Worm (Caenorhabditis elegans) whole organism, young adult: ENCODE data around the gene C16D9.6.

Experiments
- B0261.1 ChIP-seq: sonication (generic microtip); optimal IDR thresholded peaks from 2 replicates; lab custom pipeline; 2016; ENCODE audit warnings: mild to moderate bottlenecking, missing genetic modification characterization, moderate library complexity, missing compliant biosample characterization
- C06A6.2 ChIP-seq: fragments of 200-800 bp; sonication (Bioruptor generic); conservative IDR thresholded peaks from 2 replicates; pipeline ENCODE4 v1.3.6; 2022; ENCODE audit warnings: missing genetic modification characterization, missing compliant biosample characterization
- D2030.7 ChIP-seq: fragments of 200-800 bp; sonication (Bioruptor generic); IDR thresholded peaks from 2 replicates; pipeline ENCODE4 v1.3.6; 2022; ENCODE audit warnings: missing genetic modification reagents, missing genetic modification characterization, missing compliant biosample characterization
- F33H1.4 ChIP-seq: fragments of 200-800 bp; sonication (Bioruptor generic); IDR thresholded peaks from 2 replicates; pipeline ENCODE4 v1.3.6; 2022; ENCODE audit warnings: missing genetic modification reagents, missing genetic modification characterization, missing compliant biosample characterization
- F52B5.7 ChIP-seq: sonication (generic microtip); optimal IDR thresholded peaks from 2 replicates; lab custom pipeline; 2016; ENCODE audit warnings: mild to moderate bottlenecking, missing genetic modification characterization, missing compliant biosample characterization
- F57C9.4 ChIP-seq: sonication (generic microtip); optimal IDR thresholded peaks from 2 replicates; lab custom pipeline; 2017; ENCODE audit warnings: mild to moderate bottlenecking, missing genetic modification characterization, missing compliant biosample characterization
- K12H6.12 ChIP-seq: fragments of 200-800 bp; sonication (Bioruptor generic); optimal IDR thresholded peaks from 2 replicates; lab custom pipeline; 2018; ENCODE audit warnings: mild to moderate bottlenecking, missing genetic modification characterization, missing compliant biosample characterization
- T07F8.4 ChIP-seq: sonication (generic microtip); optimal IDR thresholded peaks from 2 replicates; lab custom pipeline; 2016; ENCODE audit warnings: mild to moderate bottlenecking, missing genetic modification characterization, moderate library complexity, missing compliant biosample characterization
- Y56A3A.18 ChIP-seq: fragments of 200-800 bp; sonication (Bioruptor generic); IDR thresholded peaks from 2 replicates; pipeline ENCODE4 v1.3.6; 2022; ENCODE audit warnings: missing genetic modification reagents, missing genetic modification characterization, missing compliant biosample characterization
- ZK185.1 ChIP-seq: sonication (generic microtip); optimal IDR thresholded peaks from 2 replicates; lab custom pipeline; 2016; ENCODE audit warnings: mild to moderate bottlenecking, missing genetic modification characterization, missing compliant biosample characterization; ENCODE audit not compliant: poor library complexity, severe bottlenecking
- akir-1 ChIP-seq: fragments of 200-800 bp; sonication (Bioruptor generic); optimal IDR thresholded peaks from 2 replicates; lab custom pipeline; 2018; ENCODE audit warnings: mild to moderate bottlenecking, missing genetic modification characterization, moderate library complexity, missing compliant biosample characterization
- attf-6 ChIP-seq: fragments of 200-800 bp; sonication (Bioruptor generic); IDR thresholded peaks from 2 replicates; pipeline ENCODE4 v1.3.6; 2022; ENCODE audit warnings: missing genetic modification reagents, missing genetic modification characterization, missing compliant biosample characterization
- cebp-1 ChIP-seq, 2 experiments: fragments of 200-800 bp in 1 of 2; sonication (Bioruptor generic) in 1 of 2; sonication (generic microtip) in 1 of 2; IDR thresholded peaks in 1 of 2; optimal IDR thresholded peaks in 1 of 2; 2 replicates each; pipeline versions ENCODE4 v1.3.6 to Lab custom; 2017 to 2022; ENCODE audit warnings: missing compliant biosample characterization in 2 of 2, missing genetic modification characterization in 2 of 2, mild to moderate bottlenecking in 1 of 2, missing genetic modification reagents in 1 of 2, moderate library complexity in 1 of 2
- ceh-100 ChIP-seq: fragments of 200-800 bp; sonication (Bioruptor generic); IDR thresholded peaks from 2 replicates; pipeline ENCODE4 v1.3.6; 2022; ENCODE audit warnings: missing genetic modification reagents, missing genetic modification characterization, missing compliant biosample characterization
- ceh-27 ChIP-seq: fragments of 200-800 bp; sonication (Bioruptor generic); optimal IDR thresholded peaks from 2 replicates; lab custom pipeline; 2018; ENCODE audit warnings: mild to moderate bottlenecking, missing genetic modification characterization, moderate library complexity, missing compliant biosample characterization
- ceh-58 ChIP-seq: fragments of 200-800 bp; sonication (Bioruptor generic); IDR thresholded peaks from 2 replicates; pipeline ENCODE4 v1.3.6; 2022; ENCODE audit warnings: missing genetic modification characterization, missing compliant biosample characterization
- die-1 ChIP-seq: sonication (generic microtip); optimal IDR thresholded peaks from 2 replicates; lab custom pipeline; 2016; ENCODE audit warnings: missing genotype, mild to moderate bottlenecking, missing genetic modification characterization, missing compliant biosample characterization
- dpl-1 ChIP-seq: fragments of 150-350 bp; optimal IDR thresholded peaks from 2 replicates; lab custom pipeline; 2014; ENCODE audit warnings: missing biosample characterization, missing genetic modification reagents, missing genetic modification characterization
- efl-1 ChIP-seq: fragments of 150-350 bp; optimal IDR thresholded peaks from 2 replicates; lab custom pipeline; 2014; ENCODE audit warnings: missing biosample characterization, missing genetic modification reagents, missing genetic modification characterization
- egl-18 ChIP-seq: fragments of 200-800 bp; sonication (Bioruptor generic); IDR thresholded peaks from 2 replicates; pipeline ENCODE4 v1.3.6; 2022; ENCODE audit warnings: missing genetic modification reagents, missing genetic modification characterization, missing compliant biosample characterization
- egl-44 ChIP-seq: fragments of 200-800 bp; sonication (Bioruptor generic); IDR thresholded peaks from 2 replicates; pipeline ENCODE4 v1.3.6; 2022; ENCODE audit warnings: missing genetic modification reagents, missing genetic modification characterization, missing compliant biosample characterization
- egrh-3 ChIP-seq: fragments of 200-800 bp; sonication (Bioruptor generic); IDR thresholded peaks from 2 replicates; pipeline ENCODE4 v1.3.6; 2022; ENCODE audit warnings: missing genetic modification reagents, missing genetic modification characterization, missing compliant biosample characterization
- ets-4 ChIP-seq: fragments of 200-800 bp; sonication (Bioruptor generic); optimal IDR thresholded peaks from 2 replicates; lab custom pipeline; 2018; ENCODE audit warnings: mild to moderate bottlenecking, missing genetic modification characterization, missing compliant biosample characterization
- hlh-12 ChIP-seq: sonication (generic microtip); optimal IDR thresholded peaks from 2 replicates; lab custom pipeline; 2016; ENCODE audit warnings: missing genetic modification characterization, missing compliant biosample characterization
- hlh-26 ChIP-seq: fragments of 200-800 bp; sonication (Bioruptor generic); conservative IDR thresholded peaks from 2 replicates; pipeline ENCODE4 v1.3.6; 2022; ENCODE audit warnings: missing genetic modification reagents, missing genetic modification characterization, missing compliant biosample characterization
- hmg-1.2 ChIP-seq: fragments of 200-800 bp; sonication (Bioruptor generic); IDR thresholded peaks from 2 replicates; pipeline ENCODE4 v1.3.6; 2022; ENCODE audit warnings: missing genetic modification reagents, missing genetic modification characterization, missing compliant biosample characterization
- lag-1 ChIP-seq: fragments of 200-800 bp; sonication (Bioruptor generic); IDR thresholded peaks from 2 replicates; pipeline ENCODE4 v1.3.6; 2022; ENCODE audit warnings: missing genetic modification reagents, missing genetic modification characterization, missing compliant biosample characterization
- lin-26 ChIP-seq: fragments of 200-800 bp; sonication (Bioruptor generic); IDR thresholded peaks from 2 replicates; pipeline ENCODE4 v1.3.6; 2022; ENCODE audit warnings: missing genetic modification reagents, missing genetic modification characterization, missing compliant biosample characterization
- lin-54 ChIP-seq: fragments of 200-800 bp; sonication (Bioruptor generic); optimal IDR thresholded peaks from 2 replicates; lab custom pipeline; 2018; ENCODE audit warnings: mild to moderate bottlenecking, missing genetic modification characterization, missing compliant biosample characterization
- lir-1 ChIP-seq: fragments of 200-800 bp; sonication (Bioruptor generic); conservative IDR thresholded peaks from 2 replicates; pipeline ENCODE4 v1.3.6; 2022; ENCODE audit warnings: missing genetic modification reagents, missing genetic modification characterization, missing compliant biosample characterization
- lsy-27 ChIP-seq: sonication (generic microtip); optimal IDR thresholded peaks from 2 replicates; lab custom pipeline; 2017; ENCODE audit warnings: missing genetic modification characterization, mild to moderate bottlenecking, missing compliant biosample characterization, antibody characterized with exemption, missing genotype, borderline replicate concordance; ENCODE audit not compliant: insufficient read depth
- madf-10 ChIP-seq: sonication (generic microtip); optimal IDR thresholded peaks from 2 replicates; lab custom pipeline; 2016; ENCODE audit warnings: mild to moderate bottlenecking, missing genetic modification characterization, missing compliant biosample characterization
- madf-3 ChIP-seq: fragments of 200-800 bp; sonication (Bioruptor generic); IDR thresholded peaks from 2 replicates; pipeline ENCODE4 v1.3.6; 2022; ENCODE audit warnings: missing genetic modification reagents, missing genetic modification characterization, missing compliant biosample characterization
- madf-8 ChIP-seq: fragments of 200-800 bp; sonication (Bioruptor generic); conservative IDR thresholded peaks from 2 replicates; pipeline ENCODE4 v1.3.6; 2022; ENCODE audit warnings: missing genetic modification reagents, missing genetic modification characterization, missing compliant biosample characterization
- mcd-1 ChIP-seq: fragments of 200-800 bp; sonication (Bioruptor generic); IDR thresholded peaks from 2 replicates; pipeline ENCODE4 v1.3.6; 2022; ENCODE audit warnings: missing genetic modification reagents, missing genetic modification characterization, missing compliant biosample characterization
- mes-4 ChIP-seq: sonication (generic microtip); optimal IDR thresholded peaks from 2 replicates; lab custom pipeline; 2016; ENCODE audit warnings: missing genotype, missing genetic modification characterization, missing compliant biosample characterization
- mxl-1 ChIP-seq: sonication (generic microtip); optimal IDR thresholded peaks from 2 replicates; lab custom pipeline; 2016; ENCODE audit warnings: missing genetic modification characterization, missing compliant biosample characterization
- nfyb-1 ChIP-seq: fragments of 200-800 bp; sonication (Bioruptor generic); IDR thresholded peaks from 2 replicates; pipeline ENCODE4 v1.3.6; 2022; ENCODE audit warnings: missing genetic modification reagents, missing genetic modification characterization, missing compliant biosample characterization
- nhr-80 ChIP-seq: sonication (generic microtip); optimal IDR thresholded peaks from 2 replicates; lab custom pipeline; 2016; ENCODE audit warnings: missing genetic modification characterization, missing compliant biosample characterization
- nhr-90 ChIP-seq: sonication (generic microtip); optimal IDR thresholded peaks from 2 replicates; lab custom pipeline; 2016; ENCODE audit warnings: missing genotype, mild to moderate bottlenecking, missing genetic modification characterization, missing compliant biosample characterization
- pbrm-1 ChIP-seq: fragments of 200-800 bp; sonication (Bioruptor generic); IDR thresholded peaks from 2 replicates; pipeline ENCODE4 v1.3.6; 2022; ENCODE audit warnings: missing genetic modification reagents, missing genetic modification characterization, missing compliant biosample characterization
- rcor-1 ChIP-seq: fragments of 200-800 bp; sonication (Bioruptor generic); IDR thresholded peaks from 2 replicates; pipeline ENCODE4 v1.3.6; 2022; ENCODE audit warnings: missing genetic modification reagents, missing genetic modification characterization, missing compliant biosample characterization
- repo-1 ChIP-seq: sonication (generic microtip); optimal IDR thresholded peaks from 2 replicates; lab custom pipeline; 2017; ENCODE audit warnings: mild to moderate bottlenecking, missing genetic modification characterization, missing compliant biosample characterization
- somi-1 ChIP-seq: fragments of 200-800 bp; sonication (Bioruptor generic); optimal IDR thresholded peaks from 2 replicates; lab custom pipeline; 2018; ENCODE audit warnings: mild to moderate bottlenecking, missing genetic modification characterization, missing compliant biosample characterization
- tbp1 ChIP-seq: fragments of 200-800 bp; sonication (Bioruptor generic); optimal IDR thresholded peaks from 2 replicates; lab custom pipeline; 2018; ENCODE audit warnings: mild to moderate bottlenecking, missing genetic modification characterization, missing compliant biosample characterization
- zim-3 ChIP-seq: sonication (generic microtip); optimal IDR thresholded peaks from 2 replicates; lab custom pipeline; 2017; ENCODE audit warnings: mild to moderate bottlenecking, missing genetic modification characterization, moderate library complexity, missing compliant biosample characterization
- ztf-22 ChIP-seq: fragments of 200-800 bp; sonication (Bioruptor generic); optimal IDR thresholded peaks from 2 replicates; lab custom pipeline; 2018; ENCODE audit warnings: mild to moderate bottlenecking, missing genetic modification characterization, moderate library complexity, missing compliant biosample characterization
- ztf-26 ChIP-seq: sonication (generic microtip); optimal IDR thresholded peaks from 2 replicates; lab custom pipeline; 2017; ENCODE audit warnings: missing genetic modification characterization, missing compliant biosample characterization
- ztf-28 ChIP-seq: fragments of 200-800 bp; sonication (Bioruptor generic); IDR thresholded peaks from 2 replicates; pipeline ENCODE4 v1.3.6; 2022; ENCODE audit warnings: missing genetic modification reagents, missing genetic modification characterization, missing compliant biosample characterization

C16D9.6 gene

DNA sequence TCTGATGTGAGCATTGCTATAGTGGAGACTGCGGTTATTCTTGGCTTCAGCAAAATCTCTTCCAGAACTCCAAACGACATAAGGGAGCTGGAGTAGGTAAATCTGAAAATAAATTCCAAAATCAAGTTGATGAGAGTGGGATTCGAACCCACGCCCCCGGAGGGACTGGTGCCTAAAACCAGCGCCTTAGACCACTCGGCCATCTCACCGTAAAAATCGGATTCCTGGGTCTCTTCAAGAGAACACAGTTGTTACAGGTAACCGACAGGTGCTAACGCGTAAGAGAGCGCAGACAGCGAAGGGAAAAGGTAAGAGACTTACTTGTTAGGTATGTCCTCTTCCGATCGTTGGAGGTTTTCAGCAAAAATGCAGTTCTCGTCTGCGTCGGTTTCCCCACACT lies 14.8 kb downstream of the C16D9.6 start (continued):
- TF ChIP-seq lir-1 (GFP tag; lab: Robert Waterston, UW): no peak
- peak; percentile 38 for TF ChIP-seq ceh-27 (GFP tag; lab: Kevin White, UChicago)
- no peak for TF ChIP-seq zim-3
- TF ChIP-seq F52B5.7 (tag; lab: Kevin White, UChicago): peak; percentile 13
- 0 out of 2 replicates have a peak, but pooled peaks have one; percentile 29 for TF ChIP-seq attf-6 (GFP tag; lab: Robert Waterston, UW)
- TF ChIP-seq hlh-12 (tag; lab: Kevin White, UChicago): no peak
- peak; percentile 71 for TF ChIP-seq hmg-1.2 (GFP tag; lab: Robert Waterston, UW)
- peak; percentile 54 for TF ChIP-seq D2030.7 (GFP tag; lab: Robert Waterston, UW)
- no peak for TF ChIP-seq ceh-58
- no peak for TF ChIP-seq ztf-22
- no peak for TF ChIP-seq repo-1 (tag; lab: Kevin White, UChicago)
- TF ChIP-seq F33H1.4 (GFP tag; lab: Robert Waterston, UW): peak; percentile 18; the same call in 1 of the 2 replicates
- TF ChIP-seq mxl-1 (tag; lab: Kevin White, UChicago): no peak
- TF ChIP-seq rcor-1: peak; percentile 38; the same call in 1 of the 2 replicates
- TF ChIP-seq F57C9.4 (tag; lab: Kevin White, UChicago): no peak
- TF ChIP-seq pbrm-1: peak; percentile 78; the same call in 1 of the 2 replicates
- TF ChIP-seq C06A6.2 (GFP tag; lab: Robert Waterston, UW): no peak
- peak; percentile 63 for TF ChIP-seq die-1 (tag; lab: Kevin White, UChicago)
- no peak for TF ChIP-seq mes-4 (tag; lab: Kevin White, UChicago)
- no peak for TF ChIP-seq lin-54 (GFP tag; lab: Kevin White, UChicago)
- TF ChIP-seq ztf-26: no peak
- TF ChIP-seq ets-4 (GFP tag; lab: Kevin White, UChicago): no peak
- TF ChIP-seq lsy-27: no peak
- peak; percentile 4 for TF ChIP-seq ZK185.1 (tag; lab: Kevin White, UChicago)
- peak; percentile 36 for TF ChIP-seq nhr-80 (tag; lab: Kevin White, UChicago)
- no peak for TF ChIP-seq K12H6.12 (tag; lab: Kevin White, UChicago)
- TF ChIP-seq lin-26 (GFP tag; lab: Robert Waterston, UW): no peak
- TF ChIP-seq cebp-1 (GFP tag; IDR thresholded peaks at IDR 0.05; lab: Robert Waterston, UW): no peak
- TF ChIP-seq cebp-1 (tag; optimal IDR thresholded peaks at IDR 0.05; lab: Kevin White, UChicago): no peak
- TF ChIP-seq lag-1 (GFP tag; lab: Robert Waterston, UW): no peak
- TF ChIP-seq mcd-1 (GFP tag; lab: Robert Waterston, UW): no peak
- no peak for TF ChIP-seq hlh-26 (GFP tag; lab: Robert Waterston, UW)
- TF ChIP-seq madf-10 (tag; lab: Kevin White, UChicago): peak; percentile 9
- no peak for TF ChIP-seq somi-1 (GFP tag; lab: Kevin White, UChicago)
- 0 out of 2 replicates have a peak, but pooled peaks have one; percentile 36 for TF ChIP-seq Y56A3A.18 (GFP tag; lab: Robert Waterston, UW)
- TF ChIP-seq ztf-28 (GFP tag; lab: Robert Waterston, UW): no peak
- TF ChIP-seq nhr-90 (tag; lab: Kevin White, UChicago): peak; percentile 66
- 0 out of 2 replicates have a peak, but pooled peaks have one; percentile 20 for TF ChIP-seq madf-3 (GFP tag; lab: Robert Waterston, UW)
- TF ChIP-seq dpl-1 (GFP tag; lab: Kevin White, UChicago): no peak
- no peak for TF ChIP-seq akir-1 (GFP tag; lab: Kevin White, UChicago)
- TF ChIP-seq egrh-3 (GFP tag; lab: Robert Waterston, UW): 0 out of 2 replicates have a peak, but pooled peaks have one; percentile 31
- peak; percentile 72; the same call in 1 of the 2 replicates for TF ChIP-seq nfyb-1 (GFP tag; lab: Robert Waterston, UW)
- peak; percentile 10 for TF ChIP-seq T07F8.4
- TF ChIP-seq B0261.1 (tag; lab: Kevin White, UChicago): peak; percentile 77
- TF ChIP-seq tbp1: peak; percentile 87
- 0 out of 2 replicates have a peak, but pooled peaks have one; percentile 14 for TF ChIP-seq egl-18 (GFP tag; lab: Robert Waterston, UW)
- no peak for TF ChIP-seq egl-44 (GFP tag; lab: Robert Waterston, UW)
- no peak for TF ChIP-seq efl-1 (GFP tag; lab: Kevin White, UChicago)
- TF ChIP-seq ceh-100 (GFP tag; lab: Robert Waterston, UW): 0 out of 2 replicates have a peak, but pooled peaks have one; percentile 42
- TF ChIP-seq madf-8: no peak
